Worm (Caenorhabditis elegans) whole organism, mixed stage, embryonic: ENCODE measurements around the gene F20B10.3.

Experiments used
- M03D4.4 ChIP-seq: sonication (generic microtip); optimal IDR thresholded peaks from 2 replicates; lab custom pipeline; 2017; ENCODE audit warnings: mild to moderate bottlenecking, missing genetic modification characterization, missing compliant biosample characterization
- bed-3 ChIP-seq: fragments of 200-800 bp; sonication (Bioruptor generic); optimal IDR thresholded peaks from 3 replicates; lab custom pipeline; 2018; ENCODE audit warnings: mild to moderate bottlenecking, missing genetic modification characterization, moderate library complexity, missing compliant biosample characterization
- blmp-1 ChIP-seq: fragments of 150-350 bp; optimal IDR thresholded peaks from 2 replicates; lab custom pipeline; 2014; ENCODE audit warnings: missing biosample characterization, missing genetic modification characterization
- elt-1 ChIP-seq: sonication (generic microtip); optimal IDR thresholded peaks from 2 replicates; lab custom pipeline; 2017; ENCODE audit warnings: missing genetic modification characterization, mild to moderate bottlenecking, missing compliant biosample characterization, antibody characterized with exemption, moderate library complexity, borderline replicate concordance; ENCODE audit not compliant: insufficient read depth
- elt-3 ChIP-seq: fragments of 150-350 bp; optimal IDR thresholded peaks from 2 replicates; lab custom pipeline; 2014; ENCODE audit warnings: missing biosample characterization, missing genetic modification characterization
- lin-13 ChIP-seq: fragments of 150-350 bp; optimal IDR thresholded peaks from 2 replicates; lab custom pipeline; 2014; ENCODE audit warnings: missing biosample characterization, missing genetic modification characterization
- lsy-2 ChIP-seq: fragments of 150-350 bp; optimal IDR thresholded peaks from 2 replicates; lab custom pipeline; 2014; ENCODE audit warnings: missing biosample characterization, missing genetic modification characterization
- mep-1 ChIP-seq: fragments of 150-350 bp; optimal IDR thresholded peaks from 2 replicates; lab custom pipeline; 2017; ENCODE audit warnings: missing biosample characterization, missing genetic modification reagents, missing genetic modification characterization, inconsistent platforms
- nhr-12 ChIP-seq: fragments of 150-350 bp; optimal IDR thresholded peaks from 2 replicates; lab custom pipeline; 2014; ENCODE audit warnings: missing biosample characterization, missing genetic modification characterization
- nhr-237 ChIP-seq: fragments of 150-350 bp; optimal IDR thresholded peaks from 2 replicates; lab custom pipeline; 2014; ENCODE audit warnings: missing biosample characterization, missing genetic modification characterization
- nhr-28 ChIP-seq: fragments of 150-350 bp; optimal IDR thresholded peaks from 2 replicates; lab custom pipeline; 2014; ENCODE audit warnings: missing biosample characterization, missing genetic modification characterization
- pha-4 ChIP-seq: fragments of 150-350 bp; optimal IDR thresholded peaks from 2 replicates; lab custom pipeline; 2018; ENCODE audit warnings: missing biosample characterization, missing genetic modification reagents, missing genetic modification characterization
- snpc-4 ChIP-seq: fragments of 150-350 bp; optimal IDR thresholded peaks from 2 replicates; lab custom pipeline; 2014; ENCODE audit warnings: missing biosample characterization, missing genetic modification characterization
- unc-62 ChIP-seq: fragments of 150-350 bp; optimal IDR thresholded peaks from 2 replicates; lab custom pipeline; 2014; ENCODE audit warnings: missing biosample characterization, missing genetic modification reagents, missing genetic modification characterization

- TF ChIP-seq mep-1 (tag; lab: Kevin White, UChicago) (no peak), bed-3 (GFP tag; lab: Kevin White, UChicago) (no peak), unc-62 (no peak), lsy-2 (no peak), nhr-12 (tag; lab: Kevin White, UChicago) (no peak), lin-13 (no peak), M03D4.4 (tag; lab: Kevin White, UChicago) (no peak), nhr-28 (tag; lab: Kevin White, UChicago) (no peak), pha-4 (no peak), blmp-1 (tag; lab: Kevin White, UChicago) (no peak), nhr-237 (no peak), elt-3 (tag; lab: Kevin White, UChicago) (no peak), elt-1 (tag; lab: Kevin White, UChicago) (no peak), snpc-4 (no peak)
Observed at ce11 chrIV:12196608-12197007, 28.6 kb downstream of the F20B10.3 start.
